Worm (Caenorhabditis elegans) whole organism, young adult: ENCODE measurements around the gene haf-2.

ENCODE experiments used
- B0336.3 ChIP-seq: fragments of 200-800 bp; sonication (Bioruptor generic); IDR thresholded peaks from 2 replicates; pipeline ENCODE4 v1.3.6; 2022; ENCODE audit warnings: missing genetic modification characterization, missing compliant biosample characterization
- C06A6.2 ChIP-seq: fragments of 200-800 bp; sonication (Bioruptor generic); conservative IDR thresholded peaks from 2 replicates; pipeline ENCODE4 v1.3.6; 2022; ENCODE audit warnings: missing genetic modification characterization, missing compliant biosample characterization
- F49E8.2 ChIP-seq: sonication (generic microtip); optimal IDR thresholded peaks from 3 replicates; lab custom pipeline; 2017; ENCODE audit warnings: missing genetic modification characterization, mild to moderate bottlenecking, missing compliant biosample characterization, antibody characterized with exemption, moderate library complexity; ENCODE audit not compliant: insufficient read depth
- F57C9.4 ChIP-seq: sonication (generic microtip); optimal IDR thresholded peaks from 2 replicates; lab custom pipeline; 2017; ENCODE audit warnings: mild to moderate bottlenecking, missing genetic modification characterization, missing compliant biosample characterization
- K12H6.12 ChIP-seq: fragments of 200-800 bp; sonication (Bioruptor generic); optimal IDR thresholded peaks from 2 replicates; lab custom pipeline; 2018; ENCODE audit warnings: mild to moderate bottlenecking, missing genetic modification characterization, missing compliant biosample characterization
- T26A5.8 ChIP-seq: sonication (generic microtip); optimal IDR thresholded peaks from 2 replicates; lab custom pipeline; 2016; ENCODE audit warnings: missing genetic modification characterization, missing compliant biosample characterization
- Y53G8AR.9 ChIP-seq: fragments of 200-800 bp; sonication (Bioruptor generic); conservative IDR thresholded peaks from 2 replicates; pipeline ENCODE4 v1.3.6; 2022; ENCODE audit warnings: missing genetic modification reagents, missing genetic modification characterization, missing compliant biosample characterization
- Y67H2A.10 ChIP-seq: fragments of 200-800 bp; sonication (Bioruptor generic); conservative IDR thresholded peaks from 2 replicates; pipeline ENCODE4 v1.3.6; 2022; ENCODE audit warnings: missing genetic modification reagents, missing genetic modification characterization, missing compliant biosample characterization
- Y95B8A.8 ChIP-seq: fragments of 200-800 bp; sonication (Bioruptor generic); IDR thresholded peaks from 2 replicates; pipeline ENCODE4 v1.3.6; 2022; ENCODE audit warnings: missing genetic modification reagents, missing genetic modification characterization, missing compliant biosample characterization
- ama-1 ChIP-seq, 3 experiments: fragments of 150-350 bp in 1 of 3; sonication (generic microtip) in 2 of 3; optimal IDR thresholded peaks; 2 replicates each; lab custom pipeline; 2014 to 2018; ENCODE audit warnings: missing biosample characterization in 2 of 3, missing genetic modification characterization in 2 of 3, missing genetic modification reagents in 2 of 3
- aptf-2 ChIP-seq: fragments of 200-800 bp; sonication (Bioruptor generic); conservative IDR thresholded peaks from 2 replicates; pipeline ENCODE4 v1.3.6; 2022; ENCODE audit warnings: missing genetic modification reagents, missing genetic modification characterization, missing compliant biosample characterization
- atf-7 ChIP-seq: sonication (generic microtip); optimal IDR thresholded peaks from 2 replicates; lab custom pipeline; 2017; ENCODE audit warnings: mild to moderate bottlenecking, missing genetic modification characterization, missing compliant biosample characterization
- attf-3 ChIP-seq: fragments of 200-800 bp; sonication (Bioruptor generic); conservative IDR thresholded peaks from 2 replicates; pipeline ENCODE4 v1.3.6; 2022; ENCODE audit warnings: missing genetic modification reagents, missing genetic modification characterization, missing compliant biosample characterization
- attf-6 ChIP-seq: fragments of 200-800 bp; sonication (Bioruptor generic); IDR thresholded peaks from 2 replicates; pipeline ENCODE4 v1.3.6; 2022; ENCODE audit warnings: missing genetic modification reagents, missing genetic modification characterization, missing compliant biosample characterization
- cebp-1 ChIP-seq, 2 experiments: fragments of 200-800 bp in 1 of 2; sonication (Bioruptor generic) in 1 of 2; sonication (generic microtip) in 1 of 2; IDR thresholded peaks in 1 of 2; optimal IDR thresholded peaks in 1 of 2; 2 replicates each; pipeline versions ENCODE4 v1.3.6 to Lab custom; 2017 to 2022; ENCODE audit warnings: missing compliant biosample characterization in 2 of 2, missing genetic modification characterization in 2 of 2, mild to moderate bottlenecking in 1 of 2, missing genetic modification reagents in 1 of 2, moderate library complexity in 1 of 2
- ceh-40 ChIP-seq: fragments of 200-800 bp; sonication (Bioruptor generic); IDR thresholded peaks from 2 replicates; pipeline ENCODE4 v1.3.6; 2022; ENCODE audit warnings: missing genetic modification characterization, missing compliant biosample characterization
- ceh-91 ChIP-seq: fragments of 200-800 bp; sonication (Bioruptor generic); IDR thresholded peaks from 2 replicates; pipeline ENCODE4 v1.3.6; 2022; ENCODE audit warnings: missing genetic modification reagents, missing genetic modification characterization, missing compliant biosample characterization
- chd-7 ChIP-seq: sonication (generic microtip); optimal IDR thresholded peaks from 2 replicates; lab custom pipeline; 2016; ENCODE audit warnings: mild to moderate bottlenecking, missing genetic modification characterization, moderate library complexity, missing compliant biosample characterization
- dpff-1 ChIP-seq: sonication (generic microtip); optimal IDR thresholded peaks from 2 replicates; lab custom pipeline; 2017; ENCODE audit warnings: mild to moderate bottlenecking, missing genetic modification characterization, missing compliant biosample characterization
- dpl-1 ChIP-seq: fragments of 150-350 bp; optimal IDR thresholded peaks from 2 replicates; lab custom pipeline; 2014; ENCODE audit warnings: missing biosample characterization, missing genetic modification reagents, missing genetic modification characterization
- egl-18 ChIP-seq: fragments of 200-800 bp; sonication (Bioruptor generic); IDR thresholded peaks from 2 replicates; pipeline ENCODE4 v1.3.6; 2022; ENCODE audit warnings: missing genetic modification reagents, missing genetic modification characterization, missing compliant biosample characterization
- fkh-3 ChIP-seq: sonication (generic microtip); optimal IDR thresholded peaks from 2 replicates; lab custom pipeline; 2016; ENCODE audit warnings: mild to moderate bottlenecking, missing genetic modification characterization, missing compliant biosample characterization
- hlh-26 ChIP-seq: fragments of 200-800 bp; sonication (Bioruptor generic); conservative IDR thresholded peaks from 2 replicates; pipeline ENCODE4 v1.3.6; 2022; ENCODE audit warnings: missing genetic modification reagents, missing genetic modification characterization, missing compliant biosample characterization
- hsf-1 ChIP-seq: fragments of 200-800 bp; sonication (Bioruptor generic); IDR thresholded peaks from 2 replicates; pipeline ENCODE4 v1.3.6; 2022; ENCODE audit warnings: missing genetic modification reagents, missing genetic modification characterization, missing compliant biosample characterization
- let-607 ChIP-seq, 2 experiments: fragments of 200-800 bp in 1 of 2; sonication (Bioruptor generic) in 1 of 2; sonication (generic microtip) in 1 of 2; optimal IDR thresholded peaks; 2 replicates each; lab custom pipeline; 2016 to 2018; ENCODE audit warnings: mild to moderate bottlenecking in 2 of 2, missing compliant biosample characterization in 2 of 2, missing genetic modification characterization in 2 of 2, moderate library complexity in 2 of 2, missing genotype in 1 of 2
- lin-54 ChIP-seq: fragments of 200-800 bp; sonication (Bioruptor generic); optimal IDR thresholded peaks from 2 replicates; lab custom pipeline; 2018; ENCODE audit warnings: mild to moderate bottlenecking, missing genetic modification characterization, missing compliant biosample characterization
- lsl-1 ChIP-seq: fragments of 200-800 bp; sonication (Bioruptor generic); optimal IDR thresholded peaks from 2 replicates; lab custom pipeline; 2018; ENCODE audit warnings: mild to moderate bottlenecking, missing genetic modification characterization, moderate library complexity, missing compliant biosample characterization
- mes-4 ChIP-seq: sonication (generic microtip); optimal IDR thresholded peaks from 2 replicates; lab custom pipeline; 2016; ENCODE audit warnings: missing genotype, missing genetic modification characterization, missing compliant biosample characterization
- nhr-90 ChIP-seq: sonication (generic microtip); optimal IDR thresholded peaks from 2 replicates; lab custom pipeline; 2016; ENCODE audit warnings: missing genotype, mild to moderate bottlenecking, missing genetic modification characterization, missing compliant biosample characterization
- snpc-1.3 ChIP-seq: sonication (generic microtip); optimal IDR thresholded peaks from 2 replicates; lab custom pipeline; 2017; ENCODE audit warnings: missing genetic modification characterization, mild to moderate bottlenecking, missing compliant biosample characterization, antibody characterized with exemption, moderate library complexity, missing genotype, missing genetic modification reagents; ENCODE audit not compliant: insufficient read depth
- unc-62 ChIP-seq: fragments of 150-350 bp; optimal IDR thresholded peaks from 2 replicates; lab custom pipeline; 2014; ENCODE audit warnings: missing biosample characterization, missing genetic modification reagents, missing genetic modification characterization
- ztf-18 ChIP-seq: sonication (generic microtip); optimal IDR thresholded peaks from 2 replicates; lab custom pipeline; 2016; ENCODE audit warnings: missing genotype, mild to moderate bottlenecking, missing genetic modification characterization, missing compliant biosample characterization

haf-2 gene

ce11 chrII:7353027-7353426 lies 3.2 kb downstream of the haf-2 start (continued):
- TF ChIP-seq nhr-90 (tag; lab: Kevin White, UChicago), result no peak
- peak; percentile 65 for TF ChIP-seq lsl-1

- TF ChIP-seq mes-4 (no peak), egl-18 (GFP tag; lab: Robert Waterston, UW) (no peak), Y67H2A.10 (GFP tag; lab: Robert Waterston, UW) (no peak), T26A5.8 (no peak), snpc-1.3 (no peak), C06A6.2 (no peak), hsf-1 (GFP tag; lab: Robert Waterston, UW) (peak; percentile 54; the same call in 1 of the 2 replicates), dpff-1 (tag; lab: Kevin White, UChicago) (no peak), B0336.3 (GFP tag; lab: Robert Waterston, UW) (no peak), unc-62 (GFP tag; lab: Kevin White, UChicago) (no peak), ceh-40 (GFP tag; lab: Robert Waterston, UW) (no peak), Y95B8A.8 (no peak), aptf-2 (GFP tag; lab: Robert Waterston, UW) (0 out of 2 replicates have a peak, but pooled peaks have one; percentile 9), attf-6 (no peak), fkh-3 (tag; lab: Kevin White, UChicago) (no peak), let-607 (tag; optimal IDR thresholded peaks at IDR 0.05; lab: Kevin White, UChicago) (peak in 1 of 2 experiments; percentile 70), dpl-1 (GFP tag; lab: Kevin White, UChicago) (no peak)
These were observed 3.7 kb downstream of the haf-2 start, which contains the start of gene hsp-4 for ce11 chrII:7352507-7352906. TSS of gene hsp-4 (minus strand) at chrII:7352645.

ce11 chrII:7348063-7348462 lies 8.2 kb downstream of the haf-2 start:
- TF ChIP-seq ceh-91 (GFP tag; lab: Robert Waterston, UW) (no peak), lin-54 (no peak), Y95B8A.8 (no peak)

ce11 chrII:7345858-7346257 lies 10.4 kb downstream of the haf-2 start:
- TF ChIP-seq attf-3 (GFP tag; lab: Robert Waterston, UW) (no peak), hlh-26 (GFP tag; lab: Robert Waterston, UW) (no peak), F49E8.2 (tag; lab: Kevin White, UChicago) (no peak), Y53G8AR.9 (GFP tag; lab: Robert Waterston, UW) (no peak), atf-7 (no peak), K12H6.12 (no peak)

ce11 chrII:7343668-7344067 lies 12.6 kb downstream of the haf-2 start:
- TF ChIP-seq F57C9.4 (tag; lab: Kevin White, UChicago), result no peak
- TF ChIP-seq chd-7 (tag; lab: Kevin White, UChicago), result peak; percentile 13
- TF ChIP-seq cebp-1 (GFP tag; IDR thresholded peaks at IDR 0.05; lab: Robert Waterston, UW), result no peak
- TF ChIP-seq cebp-1 (tag; optimal IDR thresholded peaks at IDR 0.05; lab: Kevin White, UChicago), result peak; percentile 1
- peak; percentile 24 for TF ChIP-seq ama-1 (optimal IDR thresholded peaks at IDR 0.05; lab: Kevin White, UChicago)
- TF ChIP-seq ama-1 (GFP tag; optimal IDR thresholded peaks at IDR 0.05; lab: Kevin White, UChicago), result no peak
- TF ChIP-seq ztf-18 (tag; lab: Kevin White, UChicago), result no peak
